Worm (Caenorhabditis elegans): ENCODE measurements around the gene rsp-1.

rsp-1 gene

ce11 chrII:11496767-11497166 is 43.6 kb downstream of the rsp-1 start, which contains the start of gene emc-5:
TSS of gene emc-5 (plus strand) at chrII:11496780.
- no peak for TF ChIP-seq elt-1 (tag; optimal IDR thresholded peaks at IDR 0.05)
- TF ChIP-seq nfya-1 (tag; optimal IDR thresholded peaks at IDR 0.05; ENCODE audit: insufficient read depth): peak; percentile 21
- no peak for TF ChIP-seq ceh-28 (tag; optimal IDR thresholded peaks at IDR 0.05)
- TF ChIP-seq tbx-2 (tag; optimal IDR thresholded peaks at IDR 0.05): no peak
- no peak for TF ChIP-seq elt-2 (tag; optimal IDR thresholded peaks at IDR 0.05)
- no peak for TF ChIP-seq mml-1 (tag; optimal IDR thresholded peaks at IDR 0.05)
- TF ChIP-seq aly-2 (tag; optimal IDR thresholded peaks at IDR 0.05): no peak
- no peak for TF ChIP-seq ZK546.5 (tag; optimal IDR thresholded peaks at IDR 0.05)
- peak; percentile 69 for TF ChIP-seq lin-39 (tag; optimal IDR thresholded peaks at IDR 0.05)

- TF ChIP-seq ceh-16 (tag; optimal IDR thresholded peaks at IDR 0.05): no peak
- TF ChIP-seq sea-2 (GFP tag; optimal IDR thresholded peaks at IDR 0.05): no peak
- TF ChIP-seq nhr-43 (tag; optimal IDR thresholded peaks at IDR 0.05; ENCODE audit: poor library complexity, severe bottlenecking): no peak
- TF ChIP-seq nhr-77 (tag; optimal IDR thresholded peaks at IDR 0.05): no peak
- no peak for TF ChIP-seq R02D3.7 (tag; optimal IDR thresholded peaks at IDR 0.05)
Observed at ce11 chrII:11497365-11497764, 44.2 kb downstream of the rsp-1 start, which contains the start of gene B0334.5. TSS of gene B0334.5 (plus strand) at chrII:11497665.

ce11 chrII:11500198-11500597 is 47.0 kb downstream of the rsp-1 start, which contains the start of gene B0334.20:
TSS of gene B0334.20 (minus strand) at chrII:11500459.
- TF ChIP-seq unc-39 (tag; optimal IDR thresholded peaks at IDR 0.05) (no peak), nhr-23 (tag; optimal IDR thresholded peaks at IDR 0.05) (no peak), elt-2 (tag; optimal IDR thresholded peaks at IDR 0.05) (peak; percentile 44)

ce11 chrII:11501956-11502355 is 48.8 kb downstream of the rsp-1 start:
- TF ChIP-seq pqm-1 (tag; optimal IDR thresholded peaks at IDR 0.05): no peak
- TF ChIP-seq ceh-28 (tag; optimal IDR thresholded peaks at IDR 0.05): no peak
- TF ChIP-seq nhr-76 (tag; optimal IDR thresholded peaks at IDR 0.05): no peak
- no peak for TF ChIP-seq fkh-2 (tag; optimal IDR thresholded peaks at IDR 0.05)
- peak; percentile 39 for TF ChIP-seq tbx-2 (tag; optimal IDR thresholded peaks at IDR 0.05)
- no peak for TF ChIP-seq sea-2 (GFP tag; optimal IDR thresholded peaks at IDR 0.05)
- no peak for TF ChIP-seq egl-27 (tag; optimal IDR thresholded peaks at IDR 0.05)
- TF ChIP-seq lin-39 (tag; optimal IDR thresholded peaks at IDR 0.05): no peak
- no peak for TF ChIP-seq eor-1 (tag; optimal IDR thresholded peaks at IDR 0.05)
- no peak for TF ChIP-seq snpc-4 (tag; optimal IDR thresholded peaks at IDR 0.05)
- no peak for TF ChIP-seq pha-4 (tag; optimal IDR thresholded peaks at IDR 0.05)
- TF ChIP-seq fkh-10 (GFP tag; optimal IDR thresholded peaks at IDR 0.05): no peak
- TF ChIP-seq nhr-43 (tag; optimal IDR thresholded peaks at IDR 0.05; ENCODE audit: poor library complexity, severe bottlenecking): peak; percentile 81
- no peak for TF ChIP-seq ZK546.5 (tag; optimal IDR thresholded peaks at IDR 0.05)
- no peak for TF ChIP-seq lsy-12 (tag; optimal IDR thresholded peaks at IDR 0.05)
- TF ChIP-seq nhr-23 (tag; optimal IDR thresholded peaks at IDR 0.05): peak; percentile 49
- no peak for TF ChIP-seq nhr-12 (tag; optimal IDR thresholded peaks at IDR 0.05)
- TF ChIP-seq fos-1 (tag; optimal IDR thresholded peaks at IDR 0.05): no peak
- no peak for TF ChIP-seq R02D3.7 (tag; optimal IDR thresholded peaks at IDR 0.05)
- TF ChIP-seq nhr-77 (tag; optimal IDR thresholded peaks at IDR 0.05): no peak
- peak; percentile 98 to 100 (median 100) for TF ChIP-seq elt-3 (tag; optimal IDR thresholded peaks at IDR 0.05)
- no peak for TF ChIP-seq elt-2 (tag; optimal IDR thresholded peaks at IDR 0.05)
- TF ChIP-seq nhr-25 (tag; optimal IDR thresholded peaks at IDR 0.05): peak; percentile 60
- no peak for TF ChIP-seq ceh-16 (tag; optimal IDR thresholded peaks at IDR 0.05)
- no peak for TF ChIP-seq unc-62 (GFP tag; optimal IDR thresholded peaks at IDR 0.05)
- no peak for TF ChIP-seq ama-1 (optimal IDR thresholded peaks at IDR 0.05)
- TF ChIP-seq mdl-1 (tag; optimal IDR thresholded peaks at IDR 0.05): no peak

- no peak for TF ChIP-seq unc-39 (tag; optimal IDR thresholded peaks at IDR 0.05)
- no peak for TF ChIP-seq R02D3.7 (tag; optimal IDR thresholded peaks at IDR 0.05)
- no peak for TF ChIP-seq pha-4 (tag; optimal IDR thresholded peaks at IDR 0.05)
- TF ChIP-seq elt-2 (tag; optimal IDR thresholded peaks at IDR 0.05): no peak
- TF ChIP-seq nhr-43 (tag; optimal IDR thresholded peaks at IDR 0.05; ENCODE audit: poor library complexity, severe bottlenecking): no peak
- TF ChIP-seq egl-5 (tag; optimal IDR thresholded peaks at IDR 0.05): no peak
- TF ChIP-seq nhr-76 (tag; optimal IDR thresholded peaks at IDR 0.05): no peak
- no peak for TF ChIP-seq tbx-2 (tag; optimal IDR thresholded peaks at IDR 0.05)
- TF ChIP-seq nhr-12 (tag; optimal IDR thresholded peaks at IDR 0.05): no peak
- TF ChIP-seq ztf-11 (tag; optimal IDR thresholded peaks at IDR 0.05): no peak
- TF ChIP-seq ceh-82 (tag; optimal IDR thresholded peaks at IDR 0.05): no peak
- no peak for TF ChIP-seq egl-27 (tag; optimal IDR thresholded peaks at IDR 0.05)
- TF ChIP-seq pqm-1 (tag; optimal IDR thresholded peaks at IDR 0.05): no peak
- TF ChIP-seq nhr-25 (tag; optimal IDR thresholded peaks at IDR 0.05): no peak
- no peak for TF ChIP-seq elt-1 (tag; optimal IDR thresholded peaks at IDR 0.05)
- TF ChIP-seq skn-1 (tag; optimal IDR thresholded peaks at IDR 0.05): no peak
- no peak for TF ChIP-seq fkh-2 (tag; optimal IDR thresholded peaks at IDR 0.05)
Observed at ce11 chrII:11503761-11504160, 50.6 kb downstream of the rsp-1 start.

All from whole organism, L3 larva.